Worm (Caenorhabditis elegans) whole organism, early embryonic: ENCODE data around the gene glt-1.

Experiments
- B0310.2 ChIP-seq: sonication (generic microtip); optimal IDR thresholded peaks from 2 replicates; lab custom pipeline; 2016; ENCODE audit warnings: mild to moderate bottlenecking, missing genetic modification characterization, missing compliant biosample characterization
- ama-1 ChIP-seq: fragments of 150-350 bp; optimal IDR thresholded peaks from 2 replicates; lab custom pipeline; 2014
- ceh-13 ChIP-seq: fragments of 200-800 bp; sonication (Bioruptor generic); optimal IDR thresholded peaks from 2 replicates; lab custom pipeline; 2018; ENCODE audit warnings: mild to moderate bottlenecking, missing genetic modification characterization, missing compliant biosample characterization
- hnd-1 ChIP-seq: sonication (generic microtip); optimal IDR thresholded peaks from 2 replicates; lab custom pipeline; 2016; ENCODE audit warnings: missing genetic modification characterization, missing compliant biosample characterization
- scrt-1 ChIP-seq: fragments of 200-800 bp; sonication (Bioruptor generic); IDR thresholded peaks from 2 replicates; pipeline ENCODE4 v1.3.6; 2022; ENCODE audit warnings: missing genetic modification characterization, missing compliant biosample characterization
- tra-4 ChIP-seq: sonication (generic microtip); optimal IDR thresholded peaks from 2 replicates; lab custom pipeline; 2017; ENCODE audit warnings: missing genetic modification characterization, missing compliant biosample characterization

DNA sequence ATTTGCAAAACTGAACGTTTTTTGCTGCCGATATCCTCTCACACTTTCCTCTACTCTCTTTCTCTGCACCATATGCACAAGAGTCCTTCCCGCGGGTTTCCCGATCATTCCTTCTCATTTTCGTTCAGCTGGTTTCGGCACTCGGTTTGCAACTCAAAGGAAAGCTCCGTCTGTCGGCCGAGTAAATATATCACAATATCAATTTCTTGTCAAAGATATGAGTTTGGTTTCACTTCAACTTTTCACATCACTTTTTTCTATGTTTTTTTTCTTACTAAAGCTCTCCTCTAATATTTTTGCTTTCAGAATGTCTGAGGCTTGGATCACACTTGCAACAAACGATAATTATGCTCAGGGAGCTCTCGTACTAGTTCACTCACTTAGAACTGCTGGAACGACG, 41.5 kb downstream of the glt-1 start, which contains the start of gene gyg-1:
- no peak for TF ChIP-seq scrt-1
- TF ChIP-seq hnd-1: no peak
- no peak for TF ChIP-seq ama-1
- no peak for TF ChIP-seq tra-4 (tag; lab: Kevin White, UChicago)
- TF ChIP-seq B0310.2 (tag; lab: Kevin White, UChicago): no peak
- no peak for TF ChIP-seq ceh-13 (GFP tag; lab: Kevin White, UChicago)
